Worm (Caenorhabditis elegans): ENCODE results near the gene Y53G8AM.4.

ce11 chrIII:3248307-3249037, 7.0 kb downstream of the Y53G8AM.4 start, which contains the start of gene nduf-9:
- TF ChIP-seq zag-1 (tag; optimal IDR thresholded peaks at IDR 0.05): no peak
- peak; percentile 40 for TF ChIP-seq lin-13 (GFP tag; optimal IDR thresholded peaks at IDR 0.05)
- peak; percentile 84 to 96 for TF ChIP-seq lsy-2 (tag; optimal IDR thresholded peaks at IDR 0.05)
- no peak for TF ChIP-seq elt-3 (tag; optimal IDR thresholded peaks at IDR 0.05)
- TF ChIP-seq nhr-237 (tag; optimal IDR thresholded peaks at IDR 0.05): no peak
- TF ChIP-seq unc-62 (GFP tag; optimal IDR thresholded peaks at IDR 0.05): no peak
- no peak for TF ChIP-seq ztf-11 (tag; optimal IDR thresholded peaks at IDR 0.05)
- no peak for TF ChIP-seq fos-1 (tag; optimal IDR thresholded peaks at IDR 0.05)
- no peak for TF ChIP-seq ama-1 (optimal IDR thresholded peaks at IDR 0.05)
- no peak for TF ChIP-seq egl-27 (tag; optimal IDR thresholded peaks at IDR 0.05)
- TF ChIP-seq unc-39 (tag; optimal IDR thresholded peaks at IDR 0.05): no peak
- TF ChIP-seq skn-1 (tag; optimal IDR thresholded peaks at IDR 0.05): no peak
- TF ChIP-seq ceh-82 (tag; optimal IDR thresholded peaks at IDR 0.05): no peak

Data from whole organism, L2 larva.